Worm (Caenorhabditis elegans) whole organism, early embryonic: ENCODE measurements around the gene sqst-1.

Source experiments
- B0310.2 ChIP-seq: sonication (generic microtip); optimal IDR thresholded peaks from 2 replicates; lab custom pipeline; 2016; ENCODE audit warnings: mild to moderate bottlenecking, missing genetic modification characterization, missing compliant biosample characterization
- F13C5.2 ChIP-seq: sonication (generic microtip); optimal IDR thresholded peaks from 2 replicates; lab custom pipeline; 2017; ENCODE audit warnings: mild to moderate bottlenecking, missing genetic modification characterization, inconsistent platforms, missing compliant biosample characterization
- aly-1 ChIP-seq: sonication (generic microtip); optimal IDR thresholded peaks from 2 replicates; lab custom pipeline; 2016; ENCODE audit warnings: missing genetic modification characterization, missing compliant biosample characterization
- ama-1 ChIP-seq: fragments of 150-350 bp; optimal IDR thresholded peaks from 2 replicates; lab custom pipeline; 2014
- ceh-13 ChIP-seq: fragments of 200-800 bp; sonication (Bioruptor generic); optimal IDR thresholded peaks from 2 replicates; lab custom pipeline; 2018; ENCODE audit warnings: mild to moderate bottlenecking, missing genetic modification characterization, missing compliant biosample characterization
- ceh-36 ChIP-seq: sonication (generic microtip); optimal IDR thresholded peaks from 2 replicates; lab custom pipeline; 2016; ENCODE audit warnings: missing genetic modification characterization, inconsistent platforms, missing compliant biosample characterization
- ets-7 ChIP-seq: sonication (generic microtip); optimal IDR thresholded peaks from 2 replicates; lab custom pipeline; 2016; ENCODE audit warnings: missing genotype, missing genetic modification characterization, missing compliant biosample characterization
- flt-1 ChIP-seq: fragments of 200-800 bp; sonication (Bioruptor generic); IDR thresholded peaks from 2 replicates; pipeline ENCODE4 v1.3.6; 2022; ENCODE audit warnings: missing genetic modification characterization, missing compliant biosample characterization
- hmbx-1 ChIP-seq: sonication (generic microtip); optimal IDR thresholded peaks from 2 replicates; lab custom pipeline; 2016; ENCODE audit warnings: mild to moderate bottlenecking, missing genetic modification characterization, missing compliant biosample characterization
- hmg-4 ChIP-seq: fragments of 200-800 bp; sonication (Bioruptor generic); optimal IDR thresholded peaks from 2 replicates; lab custom pipeline; 2018; ENCODE audit warnings: mild to moderate bottlenecking, missing genetic modification characterization, missing compliant biosample characterization
- hnd-1 ChIP-seq: sonication (generic microtip); optimal IDR thresholded peaks from 2 replicates; lab custom pipeline; 2016; ENCODE audit warnings: missing genetic modification characterization, missing compliant biosample characterization
- pes-1 ChIP-seq: fragments of 200-800 bp; sonication (Bioruptor generic); IDR thresholded peaks from 2 replicates; pipeline ENCODE4 v1.3.6; 2022; ENCODE audit warnings: missing genetic modification reagents, missing genetic modification characterization, missing compliant biosample characterization
- scrt-1 ChIP-seq: fragments of 200-800 bp; sonication (Bioruptor generic); IDR thresholded peaks from 2 replicates; pipeline ENCODE4 v1.3.6; 2022; ENCODE audit warnings: missing genetic modification characterization, missing compliant biosample characterization
- sea-1 ChIP-seq: fragments of 200-800 bp; sonication (Bioruptor generic); conservative IDR thresholded peaks from 2 replicates; pipeline ENCODE4 v1.3.6; 2022; ENCODE audit warnings: missing genetic modification characterization, missing compliant biosample characterization
- tbx-11 ChIP-seq: fragments of 200-800 bp; sonication (Bioruptor generic); IDR thresholded peaks from 2 replicates; pipeline ENCODE4 v1.3.6; 2022; ENCODE audit warnings: missing genetic modification characterization, missing compliant biosample characterization
- tbx-37 ChIP-seq: fragments of 200-800 bp; sonication (Bioruptor generic); conservative IDR thresholded peaks from 2 replicates; pipeline ENCODE4 v1.3.6; 2022; ENCODE audit warnings: missing genetic modification reagents, missing genetic modification characterization, missing compliant biosample characterization
- tra-4 ChIP-seq: sonication (generic microtip); optimal IDR thresholded peaks from 2 replicates; lab custom pipeline; 2017; ENCODE audit warnings: missing genetic modification characterization, missing compliant biosample characterization

Gene sqst-1

DNA sequence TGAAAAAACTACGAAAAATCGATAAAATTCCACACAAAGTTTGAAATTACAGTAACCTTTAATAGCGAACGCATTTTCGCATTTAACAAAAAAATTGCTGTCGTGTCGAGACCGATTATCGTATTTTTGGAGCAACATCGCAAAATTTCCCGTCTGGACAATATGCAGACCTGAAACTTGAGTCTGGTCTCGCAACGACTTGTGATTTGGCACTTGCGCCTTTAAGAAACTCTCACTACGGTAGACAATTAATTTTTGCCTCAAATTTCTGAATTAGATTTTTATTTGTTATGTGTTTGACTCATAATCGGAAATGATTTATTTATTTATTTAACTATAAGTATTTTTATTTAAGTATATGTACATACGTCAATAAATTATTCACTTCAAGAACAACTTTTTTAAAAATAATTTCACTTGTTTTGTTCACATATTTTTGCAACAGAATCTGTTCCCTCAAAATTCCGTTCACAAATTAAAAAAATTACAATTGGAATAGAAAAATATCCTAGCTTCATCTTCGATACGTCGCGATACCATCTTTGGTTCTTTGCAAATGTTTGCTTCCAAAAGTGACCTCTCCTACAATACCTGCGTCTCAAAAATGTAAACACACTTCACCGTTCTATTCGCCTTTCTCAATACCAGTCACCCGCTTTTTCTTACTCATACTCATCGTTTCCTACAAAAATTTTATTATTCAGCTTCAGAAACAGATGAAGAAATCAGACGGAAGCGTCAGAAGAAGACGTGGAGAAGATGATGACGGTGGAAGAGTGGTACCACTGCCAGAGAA, 13.7 kb downstream of the sqst-1 start, which contains the start of gene T12G3.4:
Gene T12G3.4, plus strand, starts transcription at position 705 of the 796 bp plus-strand sequence.
- TF ChIP-seq hmg-4 (GFP tag; lab: Kevin White, UChicago) (no peak), pes-1 (GFP tag; lab: Robert Waterston, UW) (no peak), hnd-1 (tag; lab: Kevin White, UChicago) (no peak), F13C5.2 (tag; lab: Kevin White, UChicago) (no peak), tra-4 (tag; lab: Kevin White, UChicago) (no peak), tbx-11 (GFP tag; lab: Robert Waterston, UW) (no peak), ets-7 (tag; lab: Kevin White, UChicago) (no peak), sea-1 (GFP tag; lab: Robert Waterston, UW) (no peak), ceh-13 (GFP tag; lab: Kevin White, UChicago) (no peak)

DNA sequence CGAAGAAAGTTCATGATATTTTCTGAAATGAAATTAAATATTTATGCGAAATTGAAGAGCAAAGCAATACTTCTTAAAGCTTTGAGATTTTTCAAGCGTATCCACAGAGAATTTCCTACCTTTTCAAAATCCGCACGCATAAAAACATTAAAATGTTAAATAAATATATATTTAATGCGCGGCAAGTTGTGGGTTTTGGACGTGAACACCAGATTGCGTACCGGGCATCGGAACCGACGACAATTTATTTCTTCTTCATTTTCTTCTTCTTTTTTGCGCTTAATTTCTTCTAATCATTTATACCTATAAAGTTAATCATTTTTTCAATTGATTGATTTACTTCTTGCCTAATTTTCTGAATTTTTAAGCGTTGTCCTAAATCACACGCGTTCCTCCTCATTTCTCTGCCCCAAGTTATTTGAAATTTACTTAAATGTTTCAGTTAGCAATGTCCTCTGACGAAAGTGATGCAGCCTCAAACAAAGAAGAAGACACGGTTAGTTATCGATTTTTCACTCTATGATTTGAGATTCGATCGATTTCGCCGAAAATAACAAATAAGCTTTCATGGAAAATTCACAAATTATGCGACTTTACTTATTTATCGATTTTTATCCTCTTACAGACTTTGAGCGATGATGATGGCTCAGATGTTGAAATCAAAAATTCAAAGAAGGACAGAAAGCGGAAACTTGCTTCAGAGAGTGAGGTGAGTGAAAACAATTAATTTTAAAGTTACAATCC, 17.1 kb downstream of the sqst-1 start, which contains the start of the genes bre-5 and spt-5:
Gene bre-5, minus strand, starts transcription at position 167 of the 744 bp plus-strand sequence.
Gene spt-5, plus strand, starts transcription at position 443 of the 744 bp plus-strand sequence.
- TF ChIP-seq ceh-36 (tag; lab: Kevin White, UChicago) = no peak
- no peak for TF ChIP-seq aly-1 (tag; lab: Kevin White, UChicago)
- no peak for TF ChIP-seq B0310.2 (tag; lab: Kevin White, UChicago)
- no peak for TF ChIP-seq scrt-1
- no peak for TF ChIP-seq tbx-37 (GFP tag; lab: Robert Waterston, UW)
- no peak for TF ChIP-seq tbx-11 (GFP tag; lab: Robert Waterston, UW)
- no peak for TF ChIP-seq ets-7 (tag; lab: Kevin White, UChicago)
- no peak for TF ChIP-seq hmg-4 (GFP tag; lab: Kevin White, UChicago)
- no peak for TF ChIP-seq flt-1 (GFP tag; lab: Robert Waterston, UW)
- TF ChIP-seq F13C5.2 (tag; lab: Kevin White, UChicago) = no peak
- no peak for TF ChIP-seq pes-1 (GFP tag; lab: Robert Waterston, UW)
- TF ChIP-seq tra-4 (tag; lab: Kevin White, UChicago) = no peak
- TF ChIP-seq hnd-1 (tag; lab: Kevin White, UChicago) = no peak
- no peak for TF ChIP-seq sea-1 (GFP tag; lab: Robert Waterston, UW)
- no peak for TF ChIP-seq ama-1 (lab: Kevin White, UChicago)
- no peak for TF ChIP-seq hmbx-1 (tag; lab: Kevin White, UChicago)
- TF ChIP-seq ceh-13 (GFP tag; lab: Kevin White, UChicago) = no peak

ce11 chrIV:12052461-12052860, 18.4 kb downstream of the sqst-1 start:
- TF ChIP-seq aly-1 (tag; lab: Kevin White, UChicago) (no peak), ama-1 (lab: Kevin White, UChicago) (no peak), B0310.2 (tag; lab: Kevin White, UChicago) (no peak), sea-1 (GFP tag; lab: Robert Waterston, UW) (no peak), hnd-1 (tag; lab: Kevin White, UChicago) (no peak), tbx-11 (GFP tag; lab: Robert Waterston, UW) (no peak), tbx-37 (GFP tag; lab: Robert Waterston, UW) (no peak), F13C5.2 (tag; lab: Kevin White, UChicago) (no peak), hmg-4 (GFP tag; lab: Kevin White, UChicago) (no peak), ceh-13 (GFP tag; lab: Kevin White, UChicago) (no peak), scrt-1 (no peak), ceh-36 (tag; lab: Kevin White, UChicago) (no peak), ets-7 (tag; lab: Kevin White, UChicago) (no peak), hmbx-1 (tag; lab: Kevin White, UChicago) (no peak), pes-1 (GFP tag; lab: Robert Waterston, UW) (no peak), flt-1 (GFP tag; lab: Robert Waterston, UW) (no peak), tra-4 (tag; lab: Kevin White, UChicago) (no peak)

ce11 chrIV:12056603-12057002, 22.5 kb downstream of the sqst-1 start, which contains the start of gene K08E4.2:
K08E4.2 (minus strand) TSS chrIV:12056656.
- TF ChIP-seq tbx-11 (GFP tag; lab: Robert Waterston, UW) (no peak), aly-1 (tag; lab: Kevin White, UChicago) (no peak), B0310.2 (tag; lab: Kevin White, UChicago) (no peak), ets-7 (tag; lab: Kevin White, UChicago) (no peak), flt-1 (GFP tag; lab: Robert Waterston, UW) (no peak), tra-4 (tag; lab: Kevin White, UChicago) (no peak), ceh-13 (GFP tag; lab: Kevin White, UChicago) (no peak), hmbx-1 (tag; lab: Kevin White, UChicago) (no peak)

- TF ChIP-seq hmg-4 (GFP tag; lab: Kevin White, UChicago) (no peak), tra-4 (tag; lab: Kevin White, UChicago) (no peak), ets-7 (tag; lab: Kevin White, UChicago) (no peak), tbx-37 (GFP tag; lab: Robert Waterston, UW) (no peak), aly-1 (tag; lab: Kevin White, UChicago) (no peak), tbx-11 (GFP tag; lab: Robert Waterston, UW) (no peak), sea-1 (GFP tag; lab: Robert Waterston, UW) (no peak), B0310.2 (tag; lab: Kevin White, UChicago) (no peak), ceh-13 (GFP tag; lab: Kevin White, UChicago) (no peak), F13C5.2 (tag; lab: Kevin White, UChicago) (no peak), ceh-36 (tag; lab: Kevin White, UChicago) (no peak), hnd-1 (tag; lab: Kevin White, UChicago) (no peak), flt-1 (GFP tag; lab: Robert Waterston, UW) (no peak), scrt-1 (no peak), pes-1 (GFP tag; lab: Robert Waterston, UW) (no peak), ama-1 (lab: Kevin White, UChicago) (no peak), hmbx-1 (tag; lab: Kevin White, UChicago) (no peak)
Measured at ce11 chrIV:12057508-12057907, 23.4 kb downstream of the sqst-1 start, which contains the start of gene K08E4.3. K08E4.3 (plus strand) TSS chrIV:12057742.
